Worm (Caenorhabditis elegans) whole organism, L3 larva: Measurements from ENCODE around the gene hog-1.
A peak's percentile ranks its signal among the peaks of the same experiment; 100 is the strongest.

Experiments
- ama-1 ChIP-seq: fragments of 150-350 bp; optimal IDR thresholded peaks from 2 replicates; lab custom pipeline; 2018
- eor-1 ChIP-seq, 2 experiments: fragments of 150-350 bp; optimal IDR thresholded peaks; 2 replicates each; lab custom pipeline; 2014 to 2018; ENCODE audit warnings: missing biosample characterization in 2 of 2, missing genetic modification characterization in 2 of 2
- nhr-77 ChIP-seq: fragments of 150-350 bp; optimal IDR thresholded peaks from 2 replicates; lab custom pipeline; 2014; ENCODE audit warnings: missing biosample characterization, missing genetic modification characterization
- pha-4 ChIP-seq: fragments of 150-350 bp; optimal IDR thresholded peaks from 2 replicates; lab custom pipeline; 2014; ENCODE audit warnings: missing biosample characterization, missing genetic modification reagents, missing genetic modification characterization
- skn-1 ChIP-seq: fragments of 150-350 bp; optimal IDR thresholded peaks from 2 replicates; lab custom pipeline; 2014; ENCODE audit warnings: missing biosample characterization, missing genetic modification characterization
- unc-62 ChIP-seq: fragments of 150-350 bp; sonication (generic microtip); optimal IDR thresholded peaks from 4 replicates; lab custom pipeline; 2014; ENCODE audit warnings: missing biosample characterization, missing genetic modification reagents, missing genetic modification characterization
- ztf-11 ChIP-seq: fragments of 150-350 bp; optimal IDR thresholded peaks from 2 replicates; lab custom pipeline; 2014; ENCODE audit warnings: missing biosample characterization, missing genetic modification characterization

DNA sequence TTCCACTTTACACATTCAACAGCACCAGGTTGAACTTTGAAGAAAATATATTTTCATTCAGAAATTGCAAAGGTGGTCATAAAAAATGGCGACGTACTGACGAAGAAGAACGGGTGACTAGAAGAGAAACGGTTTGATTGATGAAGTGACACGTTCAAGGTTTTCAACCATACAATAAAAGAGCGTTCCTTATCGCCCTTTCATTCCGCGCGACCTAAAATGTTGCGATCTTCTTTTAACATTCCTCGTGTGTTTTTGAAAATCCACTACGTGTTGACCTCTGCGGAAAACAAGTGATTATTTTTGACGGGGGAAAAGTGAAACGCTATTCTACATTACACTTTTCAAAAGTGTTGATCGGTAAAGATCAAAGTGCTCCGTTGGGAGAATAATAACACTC lies 26.0 kb downstream of the hog-1 start:
- no peak for TF ChIP-seq ztf-11 (tag; lab: Kevin White, UChicago)
- peak; percentile 82 for TF ChIP-seq unc-62 (GFP tag; lab: Kevin White, UChicago)
- no peak for TF ChIP-seq ama-1 (lab: Kevin White, UChicago)
- no peak for TF ChIP-seq skn-1
- no peak for TF ChIP-seq pha-4 (tag; lab: Kevin White, UChicago)
- TF ChIP-seq eor-1 (tag; optimal IDR thresholded peaks at IDR 0.05; lab: Kevin White, UChicago) = no peak
- no peak for TF ChIP-seq nhr-77 (tag; lab: Kevin White, UChicago)
